Worm (Caenorhabditis elegans) whole organism, mixed stage, embryonic: ENCODE measurements around the gene Y71H2AM.20.

Source experiments
- ces-1 ChIP-seq: fragments of 150-350 bp; optimal IDR thresholded peaks from 2 replicates; lab custom pipeline; 2014; ENCODE audit warnings: missing biosample characterization, missing genetic modification reagents, missing genetic modification characterization
- elt-1 ChIP-seq: sonication (generic microtip); optimal IDR thresholded peaks from 2 replicates; lab custom pipeline; 2017; ENCODE audit warnings: missing genetic modification characterization, mild to moderate bottlenecking, missing compliant biosample characterization, antibody characterized with exemption, moderate library complexity, borderline replicate concordance; ENCODE audit not compliant: insufficient read depth
- nhr-28 ChIP-seq: fragments of 150-350 bp; optimal IDR thresholded peaks from 2 replicates; lab custom pipeline; 2014; ENCODE audit warnings: missing biosample characterization, missing genetic modification characterization
- snpc-4 ChIP-seq: fragments of 150-350 bp; optimal IDR thresholded peaks from 2 replicates; lab custom pipeline; 2014; ENCODE audit warnings: missing biosample characterization, missing genetic modification characterization
- ztf-11 ChIP-seq: fragments of 150-350 bp; optimal IDR thresholded peaks from 2 replicates; lab custom pipeline; 2014; ENCODE audit warnings: missing biosample characterization, missing genetic modification characterization

ce11 chrIII:2756260-2756659 is 29.5 kb downstream of the Y71H2AM.20 start, which contains the start of gene gldi-9:
- TF ChIP-seq nhr-28 (no peak), snpc-4 (tag; lab: Kevin White, UChicago) (no peak), ztf-11 (tag; lab: Kevin White, UChicago) (no peak), elt-1 (tag; lab: Kevin White, UChicago) (no peak), ces-1 (GFP tag; lab: Kevin White, UChicago) (no peak)
